Fruit fly (Drosophila melanogaster) whole organism, embryonic: ENCODE results near the gene fan.
A peak's percentile ranks its signal among the peaks of the same experiment; 100 is the strongest.

Source experiments
- Bdp1 ChIP-seq: fragments of 200-800 bp; sonication (Bioruptor generic); optimal IDR thresholded peaks from 3 replicates; lab custom pipeline; 2016; ENCODE audit warnings: missing biosample characterization, missing genetic modification characterization
- BtbVII ChIP-seq: fragments of 200-800 bp; sonication (Bioruptor generic); optimal IDR thresholded peaks from 3 replicates; lab custom pipeline; 2017; ENCODE audit warnings: missing biosample characterization, mild to moderate bottlenecking, missing genetic modification characterization
- CG13287 ChIP-seq: fragments of 200-800 bp; sonication (Bioruptor generic); IDR thresholded peaks from 2 replicates; pipeline ENCODE4 v1.3.6; 2022; ENCODE audit warnings: missing biosample characterization, missing genetic modification characterization; ENCODE audit not compliant: partially characterized antibody
- CG13296 ChIP-seq: fragments of 200-800 bp; sonication (Bioruptor generic); optimal IDR thresholded peaks from 3 replicates; lab custom pipeline; 2018; ENCODE audit warnings: missing biosample characterization, mild to moderate bottlenecking, missing genetic modification characterization
- CG14860 ChIP-seq: fragments of 200-800 bp; sonication (Bioruptor generic); IDR thresholded peaks from 3 replicates; pipeline ENCODE4 v1.3.6; 2022; ENCODE audit warnings: missing biosample characterization, missing genetic modification characterization; ENCODE audit not compliant: partially characterized antibody
- CG15514 ChIP-seq: fragments of 200-800 bp; sonication (Bioruptor generic); optimal IDR thresholded peaks from 3 replicates; lab custom pipeline; 2017; ENCODE audit warnings: missing biosample characterization, missing genetic modification characterization, mild to moderate bottlenecking, moderate library complexity, missing genetic modification reagents
- CG17359 ChIP-seq: fragments of 200-800 bp; sonication (Bioruptor generic); optimal IDR thresholded peaks from 3 replicates; lab custom pipeline; 2018; ENCODE audit warnings: missing biosample characterization, mild to moderate bottlenecking, missing genetic modification characterization, moderate library complexity
- CG17568 ChIP-seq: fragments of 200-800 bp; sonication (Bioruptor generic); optimal IDR thresholded peaks from 2 replicates; lab custom pipeline; 2018; ENCODE audit warnings: missing biosample characterization, mild to moderate bottlenecking, missing genetic modification characterization, moderate library complexity
- CG2678 ChIP-seq: fragments of 200-800 bp; sonication (Bioruptor generic); optimal IDR thresholded peaks from 3 replicates; lab custom pipeline; 2019; ENCODE audit warnings: missing biosample characterization, mild to moderate bottlenecking, missing genetic modification characterization, moderate library complexity
- CG3281 ChIP-seq: fragments of 200-800 bp; sonication (Bioruptor generic); optimal IDR thresholded peaks from 3 replicates; lab custom pipeline; 2017; ENCODE audit warnings: missing biosample characterization, mild to moderate bottlenecking, missing genetic modification characterization
- CG34224 ChIP-seq: fragments of 200-800 bp; sonication (Bioruptor generic); IDR thresholded peaks from 3 replicates; pipeline ENCODE4 v1.3.6; 2022; ENCODE audit warnings: missing biosample characterization, missing genetic modification characterization; ENCODE audit not compliant: partially characterized antibody
- CG42726 ChIP-seq: fragments of 200-800 bp; sonication (Bioruptor generic); IDR thresholded peaks from 2 replicates; pipeline ENCODE4 v1.3.6; 2022; ENCODE audit warnings: missing biosample characterization, missing genetic modification characterization; ENCODE audit not compliant: partially characterized antibody
- CG4328 ChIP-seq: fragments of 200-800 bp; sonication (Bioruptor generic); optimal IDR thresholded peaks from 3 replicates; lab custom pipeline; 2017; ENCODE audit warnings: missing biosample characterization, missing genetic modification reagents, missing genetic modification characterization
- CG6765 ChIP-seq: fragments of 200-800 bp; sonication (Bioruptor generic); optimal IDR thresholded peaks from 3 replicates; lab custom pipeline; 2017; ENCODE audit warnings: missing biosample characterization, mild to moderate bottlenecking, missing genetic modification characterization
- CG6791 ChIP-seq: fragments of 200-800 bp; sonication (Bioruptor generic); IDR thresholded peaks from 3 replicates; pipeline ENCODE4 v1.3.6; 2022; ENCODE audit warnings: missing biosample characterization, missing genetic modification characterization; ENCODE audit not compliant: partially characterized antibody
- CG7839 ChIP-seq: fragments of 200-800 bp; sonication (Bioruptor generic); optimal IDR thresholded peaks from 3 replicates; lab custom pipeline; 2018; ENCODE audit warnings: missing biosample characterization, mild to moderate bottlenecking, missing genetic modification characterization, moderate library complexity
- D19A ChIP-seq: fragments of 200-800 bp; optimal IDR thresholded peaks from 3 replicates; lab custom pipeline; 2019; ENCODE audit warnings: missing biosample characterization, mild to moderate bottlenecking, missing genetic modification characterization, moderate library complexity
- Dek ChIP-seq: fragments of 200-800 bp; sonication (Bioruptor generic); optimal IDR thresholded peaks from 3 replicates; lab custom pipeline; 2019; ENCODE audit warnings: missing biosample characterization, mild to moderate bottlenecking, missing genetic modification characterization, moderate library complexity
- Dll ChIP-seq: fragments of 200-800 bp; sonication (Bioruptor generic); IDR thresholded peaks from 4 replicates; pipeline ENCODE4 v1.3.6; 2022; ENCODE audit warnings: missing biosample characterization, missing genetic modification characterization; ENCODE audit not compliant: partially characterized antibody
- Fer1 ChIP-seq: fragments of 200-800 bp; sonication (Bioruptor generic); optimal IDR thresholded peaks from 2 replicates; lab custom pipeline; 2017; ENCODE audit warnings: missing biosample characterization, mild to moderate bottlenecking, missing genetic modification characterization
- Med ChIP-seq: fragments of 200-800 bp; sonication (Bioruptor generic); peaks from one replicate; lab custom pipeline; 2016; ENCODE audit warnings: missing biosample characterization, missing genetic modification characterization, mild to moderate bottlenecking, inconsistent platforms, moderate library complexity
- Nf-YC ChIP-seq: fragments of 200-800 bp; optimal IDR thresholded peaks from 3 replicates; lab custom pipeline; 2019; ENCODE audit warnings: missing biosample characterization, mild to moderate bottlenecking, missing genetic modification characterization, moderate library complexity
- Pdp1 ChIP-seq, 2 experiments: fragments of 200-800 bp; sonication (Bioruptor generic); optimal IDR thresholded peaks; 3 replicates each; lab custom pipeline; 2016; ENCODE audit warnings: missing biosample characterization in 2 of 2, missing genetic modification characterization in 2 of 2, mild to moderate bottlenecking in 1 of 2, moderate library complexity in 1 of 2
- Scr ChIP-seq: fragments of 200-800 bp; sonication (Bioruptor generic); IDR thresholded peaks from 2 replicates; pipeline ENCODE4 v1.3.6; 2022; ENCODE audit warnings: missing biosample characterization, missing genetic modification characterization; ENCODE audit not compliant: partially characterized antibody
- Stat92E ChIP-seq, 3 experiments: fragments of >200 bp in 2 of 3; fragments of 200-800 bp in 1 of 3; sonication (Bioruptor generic) in 1 of 3; optimal IDR thresholded peaks; 2 replicates each; lab custom pipeline; 2017 to 2019; ENCODE audit warnings: missing biosample characterization in 3 of 3, missing genetic modification characterization in 3 of 3, mild to moderate bottlenecking in 1 of 3, moderate library complexity in 1 of 3
- al ChIP-seq: fragments of 200-800 bp; sonication (Bioruptor generic); IDR thresholded peaks from 2 replicates; pipeline ENCODE4 v1.3.6; 2022; ENCODE audit warnings: missing biosample characterization, missing genetic modification characterization
- ato ChIP-seq: fragments of 200-800 bp; sonication (Bioruptor generic); IDR thresholded peaks from 2 replicates; pipeline ENCODE4 v1.3.6; 2022; ENCODE audit warnings: missing biosample characterization, missing genetic modification characterization; ENCODE audit not compliant: partially characterized antibody
- bbx ChIP-seq: fragments of 200-800 bp; sonication (Bioruptor generic); IDR thresholded peaks from 2 replicates; pipeline ENCODE4 v1.3.6; 2022; ENCODE audit warnings: missing biosample characterization, missing genetic modification characterization; ENCODE audit not compliant: partially characterized antibody
- chinmo ChIP-seq: fragments of 200-800 bp; sonication (Bioruptor generic); IDR thresholded peaks from 4 replicates; pipeline ENCODE4 v1.3.6; 2022; ENCODE audit warnings: missing biosample characterization, missing genetic modification characterization; ENCODE audit not compliant: partially characterized antibody
- chm ChIP-seq: fragments of 200-800 bp; sonication (Bioruptor generic); IDR thresholded peaks from 2 replicates; pipeline ENCODE4 v1.3.6; 2022; ENCODE audit warnings: missing biosample characterization, missing genetic modification characterization
- eve ChIP-seq, 2 experiments: fragments of >200 bp; optimal IDR thresholded peaks; 2 replicates each; lab custom pipeline; 2017; ENCODE audit warnings: missing biosample characterization in 2 of 2, missing genetic modification characterization in 2 of 2
- exex ChIP-seq: fragments of 200-800 bp; sonication (Bioruptor generic); optimal IDR thresholded peaks from 4 replicates; lab custom pipeline; 2018; ENCODE audit warnings: missing biosample characterization, mild to moderate bottlenecking, missing genetic modification characterization, moderate library complexity
- hbn ChIP-seq: fragments of 200-800 bp; sonication (Bioruptor generic); IDR thresholded peaks from 2 replicates; pipeline ENCODE4 v1.3.6; 2022; ENCODE audit warnings: missing biosample characterization, missing genetic modification characterization; ENCODE audit not compliant: partially characterized antibody
- knrl ChIP-seq: fragments of 200-800 bp; sonication (Bioruptor generic); IDR thresholded peaks from 3 replicates; pipeline ENCODE4 v1.3.6; 2022; ENCODE audit warnings: missing biosample characterization, missing genetic modification characterization; ENCODE audit not compliant: partially characterized antibody
- mld ChIP-seq: fragments of 200-800 bp; sonication (Bioruptor generic); IDR thresholded peaks from 3 replicates; pipeline ENCODE4 v1.3.6; 2022; ENCODE audit warnings: missing biosample characterization, missing genetic modification characterization; ENCODE audit not compliant: partially characterized antibody
- nerfin-2 ChIP-seq: fragments of 200-800 bp; sonication (Bioruptor generic); IDR thresholded peaks from 2 replicates; pipeline ENCODE4 v1.3.6; 2022; ENCODE audit warnings: missing biosample characterization, missing genetic modification characterization; ENCODE audit not compliant: partially characterized antibody
- scrt ChIP-seq: fragments of 200-800 bp; sonication (Bioruptor generic); optimal IDR thresholded peaks from 2 replicates; lab custom pipeline; 2018; ENCODE audit warnings: missing biosample characterization, mild to moderate bottlenecking, missing genetic modification characterization, moderate library complexity
- sens ChIP-seq: fragments of 200-800 bp; sonication (Bioruptor generic); peaks from one replicate; lab custom pipeline; 2016; ENCODE audit warnings: missing biosample characterization, missing genetic modification characterization
- sna ChIP-seq: fragments of 200-800 bp; sonication (Bioruptor generic); IDR thresholded peaks from 2 replicates; pipeline ENCODE4 v1.3.6; 2022; ENCODE audit warnings: missing biosample characterization, missing genetic modification characterization; ENCODE audit not compliant: partially characterized antibody
- sqz ChIP-seq: fragments of 200-800 bp; sonication (Bioruptor generic); optimal IDR thresholded peaks from 3 replicates; lab custom pipeline; 2018; ENCODE audit warnings: missing biosample characterization, mild to moderate bottlenecking, missing genetic modification characterization
- tna ChIP-seq: fragments of 200-800 bp; sonication (Bioruptor generic); IDR thresholded peaks from 2 replicates; pipeline ENCODE4 v1.3.6; 2022; ENCODE audit warnings: missing biosample characterization, missing genetic modification characterization; ENCODE audit not compliant: partially characterized antibody
- z ChIP-seq: fragments of 200-800 bp; sonication (Bioruptor generic); IDR thresholded peaks from 3 replicates; pipeline ENCODE4 v1.3.6; 2022; ENCODE audit warnings: missing biosample characterization, missing genetic modification characterization

Gene fan

dm6 chr3L:8059627-8060166 is 49.2 kb upstream of the fan start (continued):
- TF ChIP-seq chm (GFP tag; lab: Robert Waterston, UW) (0 out of 2 replicates have a peak, but pooled peaks have one; percentile 8), al (GFP tag; lab: Robert Waterston, UW) (no peak), CG17359 (tag; lab: Kevin White, UChicago) (peak; percentile 2), z (GFP tag; lab: Robert Waterston, UW) (0 out of 3 replicates have a peak, but pooled peaks have one; percentile 30), chinmo (GFP tag; lab: Robert Waterston, UW) (0 out of 4 replicates have a peak, but pooled peaks have one; percentile 74), Pdp1 (GFP tag; optimal IDR thresholded peaks at IDR 0.05; lab: Kevin White, UChicago) (peak in 1 of 2 experiments; percentile 50), Med (peak; percentile 57)
- TF ChIP-seq, all 482 proteins: peak for 15

dm6 chr3L:8060188-8060856 is 48.6 kb upstream of the fan start:
- TF ChIP-seq CG4328 (GFP tag; lab: Kevin White, UChicago): peak; percentile 27
- TF ChIP-seq Fer1 (GFP tag; lab: Kevin White, UChicago): peak; percentile 52
- peak; percentile 58 for TF ChIP-seq hbn
- TF ChIP-seq knrl (GFP tag; lab: Robert Waterston, UW): peak; percentile 34; the same call in 1 of the 3 replicates
- peak; percentile 32 for TF ChIP-seq CG13296
- peak; percentile 10 for TF ChIP-seq exex (tag; lab: Kevin White, UChicago)
- TF ChIP-seq CG13287 (GFP tag; lab: Robert Waterston, UW): peak; percentile 58
- peak; percentile 71; the same call in 1 of the 2 replicates for TF ChIP-seq sna (GFP tag; lab: Robert Waterston, UW)
- peak; percentile 59 for TF ChIP-seq CG14860 (GFP tag; lab: Robert Waterston, UW)
- peak; percentile 78 for TF ChIP-seq Med
- TF ChIP-seq CG7839 (tag; lab: Kevin White, UChicago): peak; percentile 3
- TF ChIP-seq CG2678 (tag; lab: Kevin White, UChicago): peak; percentile 3
- peak; percentile 88; the same call in 2 of the 3 replicates for TF ChIP-seq CG6791 (GFP tag; lab: Robert Waterston, UW)
- peak; percentile 69; the same call in 1 of the 2 replicates for TF ChIP-seq CG42726 (GFP tag; lab: Robert Waterston, UW)
- peak; percentile 18 for TF ChIP-seq sens (GFP tag; lab: Kevin White, UChicago)
- TF ChIP-seq Dll (GFP tag; lab: Robert Waterston, UW): peak; percentile 39; the same call in 2 of the 4 replicates
- TF ChIP-seq CG17568 (GFP tag; lab: Kevin White, UChicago): peak; percentile 3
- peak; percentile 73 for TF ChIP-seq ato (GFP tag; lab: Robert Waterston, UW)
- peak; percentile 25 for TF ChIP-seq CG6765 (GFP tag; lab: Kevin White, UChicago)
- TF ChIP-seq nerfin-2 (GFP tag; lab: Robert Waterston, UW): peak; percentile 71
- peak; percentile 77; the same call in 2 of the 4 replicates for TF ChIP-seq chinmo (GFP tag; lab: Robert Waterston, UW)
- TF ChIP-seq bbx (GFP tag; lab: Robert Waterston, UW): peak; percentile 79
- peak; percentile 30 for TF ChIP-seq CG3281 (GFP tag; lab: Kevin White, UChicago)
- TF ChIP-seq D19A (tag; lab: Kevin White, UChicago): peak; percentile 46
- TF ChIP-seq Stat92E (GFP tag; optimal IDR thresholded peaks at IDR 0.05; lab: Kevin White, UChicago): peak in 1 of 3 experiments; percentile 56
- peak; percentile 42 for TF ChIP-seq tna (GFP tag; lab: Robert Waterston, UW)
- TF ChIP-seq Nf-YC (tag; lab: Kevin White, UChicago): peak; percentile 10
- peak; percentile 44 for TF ChIP-seq Dek (tag; lab: Kevin White, UChicago)
- TF ChIP-seq BtbVII (GFP tag; lab: Kevin White, UChicago): peak; percentile 46
- peak in 1 of 2 experiments; percentile 63 for TF ChIP-seq eve (GFP tag; optimal IDR thresholded peaks at IDR 0.05; lab: Kevin White, UChicago)
- peak; percentile 98 for TF ChIP-seq Bdp1 (GFP tag; lab: Kevin White, UChicago)
- peak; percentile 17 for TF ChIP-seq CG15514 (GFP tag; lab: Kevin White, UChicago)
- peak; percentile 52 for TF ChIP-seq sqz (GFP tag; lab: Kevin White, UChicago)
- TF ChIP-seq Scr (GFP tag; lab: Robert Waterston, UW): peak; percentile 65
- peak; percentile 22 for TF ChIP-seq scrt
- TF ChIP-seq mld (GFP tag; lab: Robert Waterston, UW): peak; percentile 82
- peak; percentile 48; the same call in 1 of the 3 replicates for TF ChIP-seq CG34224
